Fruit fly (Drosophila melanogaster): ENCODE data around the gene Tsc1.
A peak's percentile ranks its signal among the peaks of the same experiment; 100 is the strongest.

DNA sequence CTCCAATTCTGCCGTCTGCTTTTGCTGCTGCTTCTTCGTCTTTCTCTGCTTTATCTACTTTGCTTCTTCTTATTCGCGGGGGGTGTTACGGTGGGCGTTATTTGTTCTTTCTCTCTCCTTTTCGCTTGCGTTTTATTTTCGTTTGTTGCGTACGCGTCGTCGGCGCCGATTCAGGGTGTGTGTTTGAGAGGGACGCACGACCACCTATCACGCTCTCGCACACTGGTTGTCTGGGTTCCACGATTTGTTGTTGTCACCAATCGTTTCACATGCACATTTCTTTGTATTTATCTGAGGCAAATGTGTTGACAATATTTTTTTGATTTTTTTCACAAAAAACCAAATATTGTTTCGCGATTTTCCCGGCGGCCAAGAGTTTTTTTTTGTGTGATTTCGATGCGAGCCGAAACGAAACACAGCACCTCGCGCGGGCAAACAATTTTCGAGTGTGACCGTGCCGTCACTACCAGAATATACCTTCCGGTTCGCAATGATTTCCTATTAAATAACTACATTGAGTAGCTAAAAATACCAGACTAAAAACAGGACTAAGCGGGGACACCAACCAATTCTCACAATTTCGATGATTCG lies 24.7 kb upstream of the Tsc1 start, which contains the start of gene Syx1A:
- TF ChIP-seq CG7368 (GFP tag; optimal IDR thresholded peaks at IDR 0.05): no peak
- TF ChIP-seq esn (GFP tag; optimal IDR thresholded peaks at IDR 0.05): peak; percentile 39
- TF ChIP-seq Eip75B (GFP tag; optimal IDR thresholded peaks at IDR 0.05): peak; percentile 8
- no peak for TF ChIP-seq pdm3 (GFP tag; optimal IDR thresholded peaks at IDR 0.05)
- TF ChIP-seq CG16779 (tag; optimal IDR thresholded peaks at IDR 0.05): peak; percentile 61
- TF ChIP-seq Sox14 (GFP tag; optimal IDR thresholded peaks at IDR 0.05): peak; percentile 47
- no peak for TF ChIP-seq CG10669 (GFP tag; optimal IDR thresholded peaks at IDR 0.05)
- peak; percentile 18 to 34 for TF ChIP-seq ss (GFP tag; optimal IDR thresholded peaks at IDR 0.05)
- no peak for TF ChIP-seq spab (GFP tag; optimal IDR thresholded peaks at IDR 0.05)
- peak; percentile 22 for TF ChIP-seq CG6276 (GFP tag; optimal IDR thresholded peaks at IDR 0.05)
- no peak for TF ChIP-seq OdsH (GFP tag; optimal IDR thresholded peaks at IDR 0.05)
- TF ChIP-seq CG32006 (GFP tag; optimal IDR thresholded peaks at IDR 0.05): peak; percentile 12

All from whole organism, prepupa.